Fruit fly (Drosophila melanogaster) whole organism, pupa: ENCODE measurements around the gene Fancl.

Source experiments
- CG10348 ChIP-seq: fragments of 200-800 bp; sonication (Bioruptor generic); IDR thresholded peaks from 2 replicates; pipeline ENCODE4 v1.3.6; 2022; ENCODE audit warnings: missing biosample characterization, missing genetic modification characterization
- CG12605 ChIP-seq: fragments of 200-800 bp; sonication (Bioruptor generic); IDR thresholded peaks from 2 replicates; pipeline ENCODE4 v1.3.6; 2022; ENCODE audit warnings: missing biosample characterization, missing genetic modification characterization
- CG13204 ChIP-seq: fragments of 200-800 bp; sonication (Bioruptor generic); optimal IDR thresholded peaks from 2 replicates; lab custom pipeline; 2018; ENCODE audit warnings: missing biosample characterization, mild to moderate bottlenecking, missing genetic modification characterization, moderate library complexity
- CG14655 ChIP-seq: fragments of 200-800 bp; sonication (Bioruptor generic); optimal IDR thresholded peaks from 3 replicates; lab custom pipeline; 2017; ENCODE audit warnings: mild to moderate bottlenecking, missing biosample characterization, missing genetic modification reagents, missing genetic modification characterization
- CG15710 ChIP-seq: fragments of 200-800 bp; sonication (Bioruptor generic); optimal IDR thresholded peaks from 2 replicates; lab custom pipeline; 2018; ENCODE audit warnings: missing biosample characterization, mild to moderate bottlenecking, missing genetic modification characterization, moderate library complexity
- CG17806 ChIP-seq: fragments of 200-800 bp; sonication (Bioruptor generic); optimal IDR thresholded peaks from 2 replicates; lab custom pipeline; 2018; ENCODE audit warnings: missing biosample characterization, mild to moderate bottlenecking, missing genetic modification characterization, moderate library complexity
- CG32121 ChIP-seq: fragments of 200-800 bp; sonication (Bioruptor generic); IDR thresholded peaks from 2 replicates; pipeline ENCODE4 v1.3.6; 2022; ENCODE audit warnings: missing biosample characterization, missing genetic modification characterization
- CG34367 ChIP-seq: fragments of 200-800 bp; sonication (Bioruptor generic); optimal IDR thresholded peaks from 2 replicates; lab custom pipeline; 2018; ENCODE audit warnings: missing biosample characterization, mild to moderate bottlenecking, missing genetic modification characterization
- CG4496 ChIP-seq: fragments of 200-800 bp; sonication (Bioruptor generic); IDR thresholded peaks from 3 replicates; pipeline ENCODE4 v1.3.6; 2022; ENCODE audit warnings: missing biosample characterization, missing genetic modification characterization
- CG8159 ChIP-seq: fragments of 200-800 bp; sonication (Bioruptor generic); optimal IDR thresholded peaks from 3 replicates; lab custom pipeline; 2018; ENCODE audit warnings: missing biosample characterization, mild to moderate bottlenecking, missing genetic modification characterization, moderate library complexity
- CG8301 ChIP-seq: fragments of 200-800 bp; sonication (Bioruptor generic); optimal IDR thresholded peaks from 2 replicates; lab custom pipeline; 2018; ENCODE audit warnings: missing biosample characterization, mild to moderate bottlenecking, missing genetic modification characterization
- CG9948 ChIP-seq: fragments of 200-800 bp; sonication (Bioruptor generic); optimal IDR thresholded peaks from 2 replicates; lab custom pipeline; 2018; ENCODE audit warnings: missing biosample characterization, mild to moderate bottlenecking, missing genetic modification characterization, moderate library complexity
- D1 ChIP-seq: fragments of 200-800 bp; sonication (Bioruptor generic); optimal IDR thresholded peaks from 2 replicates; lab custom pipeline; 2018; ENCODE audit warnings: missing biosample characterization, mild to moderate bottlenecking, missing genetic modification characterization, moderate library complexity
- EcR ChIP-seq: fragments of 200-800 bp; sonication (Bioruptor generic); optimal IDR thresholded peaks from 3 replicates; lab custom pipeline; 2019; ENCODE audit warnings: missing biosample characterization, missing genetic modification characterization, mild to moderate bottlenecking, moderate library complexity, missing genetic modification reagents
- Ets98B ChIP-seq: fragments of 200-800 bp; sonication (Bioruptor generic); IDR thresholded peaks from 2 replicates; pipeline ENCODE4 v1.3.6; 2022; ENCODE audit warnings: missing biosample characterization, missing genetic modification characterization
- Pif1A ChIP-seq: fragments of 200-800 bp; sonication (Bioruptor generic); optimal IDR thresholded peaks from 3 replicates; lab custom pipeline; 2016; ENCODE audit warnings: missing biosample characterization, missing genetic modification characterization
- Pif1B ChIP-seq: fragments of 200-800 bp; sonication (Bioruptor generic); optimal IDR thresholded peaks from 3 replicates; lab custom pipeline; 2016; ENCODE audit warnings: missing biosample characterization, missing genetic modification characterization
- Snoo ChIP-seq: fragments of 200-800 bp; sonication (Bioruptor generic); optimal IDR thresholded peaks from 3 replicates; lab custom pipeline; 2017; ENCODE audit warnings: missing biosample characterization, mild to moderate bottlenecking, missing genetic modification characterization, inconsistent platforms
- fd96Ca ChIP-seq: fragments of 200-800 bp; sonication (Bioruptor generic); IDR thresholded peaks from 3 replicates; pipeline ENCODE4 v1.3.6; 2022; ENCODE audit warnings: missing biosample characterization, missing genetic modification characterization
- gl ChIP-seq: fragments of 200-800 bp; sonication (Bioruptor generic); optimal IDR thresholded peaks from 2 replicates; lab custom pipeline; 2018; ENCODE audit warnings: missing biosample characterization, mild to moderate bottlenecking, missing genetic modification characterization
- rn ChIP-seq: fragments of 200-800 bp; sonication (Bioruptor generic); IDR thresholded peaks from 2 replicates; pipeline ENCODE4 v1.3.6; 2022; ENCODE audit warnings: missing biosample characterization, missing genetic modification characterization

Gene Fancl

dm6 chr3R:10054278-10054975, 1.8 kb upstream of the Fancl start:
- TF ChIP-seq CG8301 (tag; lab: Kevin White, UChicago), result no peak
- TF ChIP-seq EcR (GFP tag; lab: Kevin White, UChicago), result no peak
- no peak for TF ChIP-seq Ets98B (GFP tag; lab: Robert Waterston, UW)
- TF ChIP-seq CG34367 (tag; lab: Kevin White, UChicago), result no peak
- TF ChIP-seq CG9948, result no peak
- no peak for TF ChIP-seq fd96Ca (GFP tag; lab: Robert Waterston, UW)
- no peak for TF ChIP-seq Snoo (tag; lab: Kevin White, UChicago)
- TF ChIP-seq CG32121 (GFP tag; lab: Robert Waterston, UW), result no peak
- TF ChIP-seq Pif1B (GFP tag; lab: Kevin White, UChicago), result no peak

DNA sequence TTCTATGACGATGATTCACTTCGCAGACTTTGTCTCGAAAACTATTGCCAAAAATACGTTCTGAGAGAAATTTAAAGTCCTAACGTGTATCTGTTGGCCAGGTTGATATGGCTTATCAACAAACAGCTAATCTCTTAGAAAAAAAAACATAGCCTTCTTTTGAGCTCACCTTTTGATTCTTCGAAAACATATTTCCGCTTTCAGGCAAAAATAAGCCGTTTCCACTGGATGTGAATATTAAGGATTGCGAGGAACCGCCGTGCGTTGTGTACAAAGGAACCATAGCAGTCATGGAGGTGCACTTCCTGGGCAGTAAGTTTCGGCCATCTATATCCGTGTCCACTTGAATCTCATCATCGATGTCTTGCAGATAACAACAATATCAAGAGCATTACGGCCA, 890 bp upstream of the Fancl start:
- TF ChIP-seq CG8159 (tag; lab: Kevin White, UChicago), result no peak
- TF ChIP-seq CG9948, result no peak
- no peak for TF ChIP-seq Ets98B (GFP tag; lab: Robert Waterston, UW)
- TF ChIP-seq CG17806 (tag; lab: Kevin White, UChicago), result no peak
- no peak for TF ChIP-seq D1
- TF ChIP-seq Pif1A (GFP tag; lab: Kevin White, UChicago), result no peak
- TF ChIP-seq, all 21 proteins: peak for 0

- TF ChIP-seq CG8159 (tag; lab: Kevin White, UChicago), result no peak
- TF ChIP-seq CG9948, result peak; percentile 27
- no peak for TF ChIP-seq CG13204 (GFP tag; lab: Kevin White, UChicago)
- peak; percentile 22 for TF ChIP-seq CG34367 (tag; lab: Kevin White, UChicago)
These were observed 3.7 kb downstream of the Fancl start, which contains the start of gene ohgt for dm6 chr3R:10048842-10049527. Gene ohgt, plus strand, starts transcription at chr3R:10049199.

- TF ChIP-seq Pif1B (GFP tag; lab: Kevin White, UChicago) (no peak), CG8301 (tag; lab: Kevin White, UChicago) (no peak), rn (GFP tag; lab: Robert Waterston, UW) (no peak), CG17806 (tag; lab: Kevin White, UChicago) (no peak), D1 (no peak), CG8159 (tag; lab: Kevin White, UChicago) (no peak), Pif1A (GFP tag; lab: Kevin White, UChicago) (no peak), CG34367 (tag; lab: Kevin White, UChicago) (no peak), EcR (GFP tag; lab: Kevin White, UChicago) (no peak), Ets98B (GFP tag; lab: Robert Waterston, UW) (no peak), CG15710 (tag; lab: Kevin White, UChicago) (no peak), gl (no peak), CG9948 (no peak), CG12605 (no peak), CG32121 (GFP tag; lab: Robert Waterston, UW) (no peak)
These were observed 4.1 kb downstream of the Fancl start, which contains the start of gene CG12811 for dm6 chr3R:10048775-10048841. Gene CG12811, minus strand, starts transcription at chr3R:10048797.

dm6 chr3R:10048035-10048774, 4.5 kb downstream of the Fancl start:
- peak; percentile 62 for TF ChIP-seq Snoo (tag; lab: Kevin White, UChicago)
- no peak for TF ChIP-seq Pif1A (GFP tag; lab: Kevin White, UChicago)
- TF ChIP-seq CG13204 (GFP tag; lab: Kevin White, UChicago), result no peak
- TF ChIP-seq CG17806 (tag; lab: Kevin White, UChicago), result peak; percentile 54
- TF ChIP-seq CG32121 (GFP tag; lab: Robert Waterston, UW), result no peak
- no peak for TF ChIP-seq fd96Ca (GFP tag; lab: Robert Waterston, UW)
- TF ChIP-seq CG14655 (GFP tag; lab: Kevin White, UChicago), result no peak
- no peak for TF ChIP-seq CG4496 (GFP tag; lab: Robert Waterston, UW)
- peak; percentile 64 for TF ChIP-seq CG8159 (tag; lab: Kevin White, UChicago)
- TF ChIP-seq CG15710 (tag; lab: Kevin White, UChicago), result peak; percentile 61
- TF ChIP-seq Pif1B (GFP tag; lab: Kevin White, UChicago), result no peak
- TF ChIP-seq rn (GFP tag; lab: Robert Waterston, UW), result no peak
- peak; percentile 44 for TF ChIP-seq CG9948
- no peak for TF ChIP-seq D1
- TF ChIP-seq CG34367 (tag; lab: Kevin White, UChicago), result peak; percentile 29
- no peak for TF ChIP-seq CG12605
- TF ChIP-seq gl, result no peak
- TF ChIP-seq EcR (GFP tag; lab: Kevin White, UChicago), result no peak
- peak; percentile 58 for TF ChIP-seq CG8301 (tag; lab: Kevin White, UChicago)
- no peak for TF ChIP-seq CG10348 (GFP tag; lab: Robert Waterston, UW)
- TF ChIP-seq Ets98B (GFP tag; lab: Robert Waterston, UW), result no peak

dm6 chr3R:10045343-10045742, 7.3 kb downstream of the Fancl start, which contains the start of the genes CG11722 and mtTFB2:
Gene CG11722, minus strand, starts transcription at chr3R:10045542.
Gene mtTFB2, plus strand, starts transcription at chr3R:10045574.
- TF ChIP-seq Ets98B (GFP tag; lab: Robert Waterston, UW), result no peak
- no peak for TF ChIP-seq EcR (GFP tag; lab: Kevin White, UChicago)
- no peak for TF ChIP-seq CG14655 (GFP tag; lab: Kevin White, UChicago)
- TF ChIP-seq CG4496 (GFP tag; lab: Robert Waterston, UW), result no peak
- TF ChIP-seq fd96Ca (GFP tag; lab: Robert Waterston, UW), result no peak
- TF ChIP-seq CG9948, result no peak
- TF ChIP-seq D1, result no peak
- TF ChIP-seq CG8159 (tag; lab: Kevin White, UChicago), result no peak
- TF ChIP-seq gl, result no peak
- TF ChIP-seq CG13204 (GFP tag; lab: Kevin White, UChicago), result no peak
- TF ChIP-seq CG17806 (tag; lab: Kevin White, UChicago), result no peak
- no peak for TF ChIP-seq CG34367 (tag; lab: Kevin White, UChicago)
- no peak for TF ChIP-seq CG10348 (GFP tag; lab: Robert Waterston, UW)
- TF ChIP-seq Snoo (tag; lab: Kevin White, UChicago), result no peak
- TF ChIP-seq rn (GFP tag; lab: Robert Waterston, UW), result no peak
